Worm (Caenorhabditis elegans): ENCODE measurements around the gene cht-1.

- no peak for TF ChIP-seq pha-4 (tag; optimal IDR thresholded peaks at IDR 0.05)
- no peak for TF ChIP-seq sox-4 (tag; optimal IDR thresholded peaks at IDR 0.05)
Observed at ce11 chrX:3408717-3409303, 9.0 kb upstream of the cht-1 start.
